Fruit fly (Drosophila melanogaster) whole organism, embryonic: ENCODE measurements around the gene CG12608.

Source experiments
- Adf1 ChIP-seq: fragments of 200-800 bp; sonication (Bioruptor generic); IDR thresholded peaks from 2 replicates; pipeline ENCODE4 v1.3.6; 2022; ENCODE audit warnings: missing biosample characterization, missing genetic modification characterization
- BtbVII ChIP-seq: fragments of 200-800 bp; sonication (Bioruptor generic); optimal IDR thresholded peaks from 3 replicates; lab custom pipeline; 2017; ENCODE audit warnings: missing biosample characterization, mild to moderate bottlenecking, missing genetic modification characterization
- CG12104 ChIP-seq: fragments of 200-800 bp; sonication (Bioruptor generic); optimal IDR thresholded peaks from 3 replicates; lab custom pipeline; 2016; ENCODE audit warnings: missing biosample characterization, missing genetic modification characterization
- CG14014 ChIP-seq: fragments of 200-800 bp; sonication (Bioruptor generic); IDR thresholded peaks from 2 replicates; pipeline ENCODE4 v1.3.6; 2022; ENCODE audit warnings: missing biosample characterization, missing genetic modification characterization
- CG15269 ChIP-seq: fragments of 200-800 bp; sonication (Bioruptor generic); optimal IDR thresholded peaks from 2 replicates; lab custom pipeline; 2018; ENCODE audit warnings: missing biosample characterization, mild to moderate bottlenecking, missing genetic modification characterization, moderate library complexity
- CG1603 ChIP-seq: fragments of 200-800 bp; sonication (Bioruptor generic); optimal IDR thresholded peaks from 2 replicates; lab custom pipeline; 2019; ENCODE audit warnings: missing biosample characterization, mild to moderate bottlenecking, missing genetic modification characterization, moderate library complexity
- CG17328 ChIP-seq: fragments of 200-800 bp; sonication (Bioruptor generic); IDR thresholded peaks from 2 replicates; pipeline ENCODE4 v1.3.6; 2022; ENCODE audit warnings: missing biosample characterization, missing genetic modification characterization
- CG17359 ChIP-seq: fragments of 200-800 bp; sonication (Bioruptor generic); optimal IDR thresholded peaks from 3 replicates; lab custom pipeline; 2018; ENCODE audit warnings: missing biosample characterization, mild to moderate bottlenecking, missing genetic modification characterization, moderate library complexity
- CG17612 ChIP-seq: fragments of 200-800 bp; sonication (Bioruptor generic); IDR thresholded peaks from 2 replicates; pipeline ENCODE4 v1.3.6; 2022; ENCODE audit warnings: missing biosample characterization, missing genetic modification characterization
- CG18476 ChIP-seq: fragments of 200-800 bp; sonication (Bioruptor generic); optimal IDR thresholded peaks from 2 replicates; lab custom pipeline; 2016; ENCODE audit warnings: missing biosample characterization, mild to moderate bottlenecking, missing genetic modification characterization
- CG18764 ChIP-seq: fragments of 200-800 bp; sonication (Bioruptor generic); optimal IDR thresholded peaks from 3 replicates; lab custom pipeline; 2016; ENCODE audit warnings: missing biosample characterization, missing genetic modification characterization
- CG2712 ChIP-seq: fragments of 200-800 bp; optimal IDR thresholded peaks from 3 replicates; lab custom pipeline; 2019; ENCODE audit warnings: missing biosample characterization, mild to moderate bottlenecking, missing genetic modification characterization, moderate library complexity
- CG3163 ChIP-seq: fragments of 200-800 bp; sonication (Bioruptor generic); optimal IDR thresholded peaks from 3 replicates; lab custom pipeline; 2016; ENCODE audit warnings: missing biosample characterization, missing genetic modification characterization
- CG32532 ChIP-seq: fragments of 200-800 bp; sonication (Bioruptor generic); IDR thresholded peaks from 2 replicates; pipeline ENCODE4 v1.3.6; 2022; ENCODE audit warnings: missing biosample characterization, missing genetic modification characterization
- CG3281 ChIP-seq: fragments of 200-800 bp; sonication (Bioruptor generic); optimal IDR thresholded peaks from 3 replicates; lab custom pipeline; 2017; ENCODE audit warnings: missing biosample characterization, mild to moderate bottlenecking, missing genetic modification characterization
- CG43689 ChIP-seq: fragments of 200-800 bp; sonication (Bioruptor generic); IDR thresholded peaks from 2 replicates; pipeline ENCODE4 v1.3.6; 2022; ENCODE audit warnings: missing biosample characterization, missing genetic modification characterization
- CG4707 ChIP-seq: fragments of 200-800 bp; sonication (Bioruptor generic); optimal IDR thresholded peaks from 2 replicates; lab custom pipeline; 2018; ENCODE audit warnings: missing biosample characterization, mild to moderate bottlenecking, missing genetic modification characterization, moderate library complexity
- CG6813 ChIP-seq: fragments of 200-800 bp; sonication (Bioruptor generic); optimal IDR thresholded peaks from 2 replicates; lab custom pipeline; 2017; ENCODE audit warnings: missing biosample characterization, missing genetic modification characterization, mild to moderate bottlenecking, moderate library complexity, missing genetic modification reagents
- CG8944 ChIP-seq: fragments of 200-800 bp; sonication (Bioruptor generic); optimal IDR thresholded peaks from 3 replicates; lab custom pipeline; 2016; ENCODE audit warnings: missing biosample characterization, missing genetic modification characterization
- CG9797 ChIP-seq: fragments of 200-800 bp; sonication (Bioruptor generic); optimal IDR thresholded peaks from 3 replicates; lab custom pipeline; 2018; ENCODE audit warnings: missing biosample characterization, mild to moderate bottlenecking, missing genetic modification characterization
- Dbx ChIP-seq: fragments of 200-800 bp; sonication (Bioruptor generic); IDR thresholded peaks from 3 replicates; pipeline ENCODE4 v1.3.6; 2022; ENCODE audit warnings: missing biosample characterization, missing genetic modification characterization
- Dref ChIP-seq: fragments of 200-800 bp; sonication (Bioruptor generic); IDR thresholded peaks from 2 replicates; pipeline ENCODE4 v1.3.6; 2022; ENCODE audit warnings: missing biosample characterization, missing genetic modification characterization
- E2f1 ChIP-seq: fragments of 200-800 bp; sonication (Bioruptor generic); IDR thresholded peaks from 2 replicates; pipeline ENCODE4 v1.3.6; 2022; ENCODE audit warnings: missing biosample characterization, missing genetic modification characterization
- HLH3B ChIP-seq: fragments of 200-800 bp; sonication (Bioruptor generic); IDR thresholded peaks from 2 replicates; pipeline ENCODE4 v1.3.6; 2022; ENCODE audit warnings: missing biosample characterization, missing genetic modification characterization
- HLH4C ChIP-seq: fragments of 200-800 bp; sonication (Bioruptor generic); IDR thresholded peaks from 3 replicates; pipeline ENCODE4 v1.3.6; 2022; ENCODE audit warnings: missing biosample characterization, missing genetic modification characterization; ENCODE audit not compliant: partially characterized antibody
- Hr78 ChIP-seq, 2 experiments: fragments of 200-800 bp in 1 of 2; fragments of >200 bp in 1 of 2; sonication (Bioruptor generic) in 1 of 2; optimal IDR thresholded peaks; 2 replicates each; lab custom pipeline; 2017 to 2019; ENCODE audit warnings: missing biosample characterization in 2 of 2, missing genetic modification characterization in 2 of 2, mild to moderate bottlenecking in 1 of 2, moderate library complexity in 1 of 2
- MTF-1 ChIP-seq: fragments of 200-800 bp; sonication (Bioruptor generic); optimal IDR thresholded peaks from 2 replicates; lab custom pipeline; 2018; ENCODE audit warnings: missing biosample characterization, mild to moderate bottlenecking, missing genetic modification characterization, borderline replicate concordance
- Scr ChIP-seq: fragments of 200-800 bp; sonication (Bioruptor generic); IDR thresholded peaks from 2 replicates; pipeline ENCODE4 v1.3.6; 2022; ENCODE audit warnings: missing biosample characterization, missing genetic modification characterization; ENCODE audit not compliant: partially characterized antibody
- Sry-δ ChIP-seq: fragments of 200-800 bp; sonication (Bioruptor generic); optimal IDR thresholded peaks from 2 replicates; lab custom pipeline; 2016; ENCODE audit warnings: missing biosample characterization, missing genetic modification characterization
- ara ChIP-seq: fragments of 200-800 bp; sonication (Bioruptor generic); IDR thresholded peaks from 2 replicates; pipeline ENCODE4 v1.3.6; 2022; ENCODE audit warnings: missing biosample characterization, missing genetic modification characterization
- chm ChIP-seq: fragments of 200-800 bp; sonication (Bioruptor generic); IDR thresholded peaks from 2 replicates; pipeline ENCODE4 v1.3.6; 2022; ENCODE audit warnings: missing biosample characterization, missing genetic modification characterization
- crc ChIP-seq: fragments of 200-800 bp; sonication (Bioruptor generic); optimal IDR thresholded peaks from 2 replicates; lab custom pipeline; 2016; ENCODE audit warnings: missing biosample characterization, missing genetic modification characterization
- da ChIP-seq: fragments of 200-800 bp; sonication (Bioruptor generic); optimal IDR thresholded peaks from 2 replicates; lab custom pipeline; 2016; ENCODE audit warnings: missing biosample characterization, missing genetic modification characterization
- dimm ChIP-seq: fragments of 200-800 bp; sonication (Bioruptor generic); IDR thresholded peaks from 2 replicates; pipeline ENCODE4 v1.3.6; 2022; ENCODE audit warnings: missing biosample characterization, missing genetic modification characterization
- eve ChIP-seq, 2 experiments: fragments of >200 bp; optimal IDR thresholded peaks; 2 replicates each; lab custom pipeline; 2017; ENCODE audit warnings: missing biosample characterization in 2 of 2, missing genetic modification characterization in 2 of 2
- exex ChIP-seq: fragments of 200-800 bp; sonication (Bioruptor generic); optimal IDR thresholded peaks from 4 replicates; lab custom pipeline; 2018; ENCODE audit warnings: missing biosample characterization, mild to moderate bottlenecking, missing genetic modification characterization, moderate library complexity
- gfzf ChIP-seq: fragments of 200-800 bp; sonication (Bioruptor generic); optimal IDR thresholded peaks from 2 replicates; lab custom pipeline; 2016; ENCODE audit warnings: missing biosample characterization, mild to moderate bottlenecking, missing genetic modification characterization, moderate library complexity
- grn ChIP-seq: fragments of 200-800 bp; sonication (Bioruptor generic); optimal IDR thresholded peaks from 3 replicates; lab custom pipeline; 2017; ENCODE audit warnings: missing biosample characterization, missing genetic modification characterization
- klu ChIP-seq: fragments of 200-800 bp; sonication (Bioruptor generic); IDR thresholded peaks from 2 replicates; pipeline ENCODE4 v1.3.6; 2022; ENCODE audit warnings: missing biosample characterization, missing genetic modification characterization
- lab ChIP-seq: fragments of 200-800 bp; sonication (Bioruptor generic); optimal IDR thresholded peaks from 3 replicates; lab custom pipeline; 2017; ENCODE audit warnings: missing biosample characterization, missing genetic modification characterization, mild to moderate bottlenecking, moderate library complexity, missing genetic modification reagents
- lmd ChIP-seq: fragments of 200-800 bp; sonication (Bioruptor generic); IDR thresholded peaks from 2 replicates; pipeline ENCODE4 v1.3.6; 2022; ENCODE audit warnings: missing biosample characterization, missing genetic modification characterization
- lov ChIP-seq, 2 experiments: fragments of 200-800 bp in 1 of 2; fragments of >200 bp in 1 of 2; sonication (Bioruptor generic) in 1 of 2; IDR thresholded peaks in 1 of 2; optimal IDR thresholded peaks in 1 of 2; 2 replicates in 1 of 2; 3 replicates in 1 of 2; pipeline versions ENCODE4 v1.3.6 to Lab custom; 2017 to 2022; ENCODE audit warnings: missing biosample characterization in 1 of 2, missing genetic modification characterization in 1 of 2
- mam ChIP-seq: fragments of 200-800 bp; sonication (Bioruptor generic); optimal IDR thresholded peaks from 3 replicates; lab custom pipeline; 2016; ENCODE audit warnings: missing biosample characterization, missing genetic modification characterization
- nom ChIP-seq: fragments of 200-800 bp; sonication (Bioruptor generic); optimal IDR thresholded peaks from 2 replicates; lab custom pipeline; 2017; ENCODE audit warnings: missing biosample characterization, missing genetic modification characterization, mild to moderate bottlenecking, moderate library complexity, missing genetic modification reagents
- peb ChIP-seq: fragments of 200-800 bp; sonication (Bioruptor generic); IDR thresholded peaks from 2 replicates; pipeline ENCODE4 v1.3.6; 2022; ENCODE audit warnings: missing biosample characterization, missing genetic modification characterization
- sens ChIP-seq: fragments of 200-800 bp; sonication (Bioruptor generic); peaks from one replicate; lab custom pipeline; 2016; ENCODE audit warnings: missing biosample characterization, missing genetic modification characterization
- seq ChIP-seq: fragments of 200-800 bp; sonication (Bioruptor generic); IDR thresholded peaks from 2 replicates; pipeline ENCODE4 v1.3.6; 2022; ENCODE audit warnings: missing biosample characterization, missing genetic modification characterization
- sim ChIP-seq: fragments of 200-800 bp; sonication (Bioruptor generic); IDR thresholded peaks from 2 replicates; pipeline ENCODE4 v1.3.6; 2022; ENCODE audit warnings: missing biosample characterization, missing genetic modification characterization
- unpg ChIP-seq: fragments of 200-800 bp; sonication (Bioruptor generic); optimal IDR thresholded peaks from 3 replicates; lab custom pipeline; 2018; ENCODE audit warnings: missing biosample characterization, mild to moderate bottlenecking, missing genetic modification characterization, moderate library complexity
- vvl ChIP-seq: fragments of 200-800 bp; sonication (Bioruptor generic); IDR thresholded peaks from 2 replicates; pipeline ENCODE4 v1.3.6; 2022; ENCODE audit warnings: missing biosample characterization, missing genetic modification characterization
- zen ChIP-seq: fragments of 200-800 bp; sonication (Bioruptor generic); optimal IDR thresholded peaks from 3 replicates; lab custom pipeline; 2018; ENCODE audit warnings: missing biosample characterization, mild to moderate bottlenecking, missing genetic modification characterization, moderate library complexity

CG12608 gene

dm6 chrX:15319290-15319689 lies 25.1 kb downstream of the CG12608 start, which contains the start of gene Top1 (continued):
- no peak for TF ChIP-seq CG3281
- peak; percentile 31 for TF ChIP-seq Adf1
- no peak for TF ChIP-seq CG17328 (GFP tag; lab: Robert Waterston, UW)
- no peak for TF ChIP-seq CG15269 (tag; lab: Kevin White, UChicago)
- no peak for TF ChIP-seq CG43689
- TF ChIP-seq CG9797 (GFP tag; lab: Kevin White, UChicago) = peak; percentile 75
- no peak for TF ChIP-seq dimm (GFP tag; lab: Robert Waterston, UW)
- peak; percentile 96 for TF ChIP-seq Dref (GFP tag; lab: Robert Waterston, UW)
- TF ChIP-seq CG6813 (GFP tag; lab: Kevin White, UChicago) = no peak
- no peak for TF ChIP-seq crc
- no peak for TF ChIP-seq seq
- no peak for TF ChIP-seq CG3163
- no peak for TF ChIP-seq HLH3B (GFP tag; lab: Robert Waterston, UW)
- TF ChIP-seq sens (GFP tag; lab: Kevin White, UChicago) = peak; percentile 76
- TF ChIP-seq E2f1 (GFP tag; lab: Robert Waterston, UW) = no peak
- no peak for TF ChIP-seq exex (tag; lab: Kevin White, UChicago)
- TF ChIP-seq Hr78 (GFP tag; optimal IDR thresholded peaks at IDR 0.05; lab: Kevin White, UChicago) = no peak
- TF ChIP-seq vvl (GFP tag; lab: Robert Waterston, UW) = no peak
- TF ChIP-seq CG14014 (GFP tag; lab: Robert Waterston, UW) = peak; percentile 13; the same call in 1 of the 2 replicates
- TF ChIP-seq sim (GFP tag; lab: Robert Waterston, UW) = no peak
- peak; percentile 18 for TF ChIP-seq CG12104 (GFP tag; lab: Kevin White, UChicago)
- TF ChIP-seq peb (GFP tag; lab: Robert Waterston, UW) = no peak
- TF ChIP-seq Sry-δ (GFP tag; lab: Kevin White, UChicago) = peak; percentile 85
- TF ChIP-seq nom (GFP tag; lab: Kevin White, UChicago) = peak; percentile 5
- TF ChIP-seq CG4707 (GFP tag; lab: Kevin White, UChicago) = no peak
- TF ChIP-seq unpg (GFP tag; lab: Kevin White, UChicago) = no peak
- TF ChIP-seq zen (tag; lab: Kevin White, UChicago) = no peak
- TF ChIP-seq CG18764 (GFP tag; lab: Kevin White, UChicago) = no peak
- TF ChIP-seq BtbVII = no peak
- TF ChIP-seq gfzf = peak; percentile 66
- TF ChIP-seq CG17359 (tag; lab: Kevin White, UChicago) = peak; percentile 9
- TF ChIP-seq ara = no peak
- no peak for TF ChIP-seq CG8944 (GFP tag; lab: Kevin White, UChicago)
- no peak for TF ChIP-seq CG17612
- no peak for TF ChIP-seq eve (GFP tag; optimal IDR thresholded peaks at IDR 0.05; lab: Kevin White, UChicago)
- TF ChIP-seq CG18476 (GFP tag; lab: Kevin White, UChicago) = no peak
- TF ChIP-seq klu (GFP tag; lab: Robert Waterston, UW) = no peak
- TF ChIP-seq mam (GFP tag; lab: Kevin White, UChicago) = peak; percentile 64
- TF ChIP-seq CG1603 = peak; percentile 72
- TF ChIP-seq lab (GFP tag; lab: Kevin White, UChicago) = peak; percentile 64
- TF ChIP-seq grn (GFP tag; lab: Kevin White, UChicago) = peak; percentile 36
- TF ChIP-seq CG32532 (GFP tag; lab: Robert Waterston, UW) = peak; percentile 65
- 0 out of 2 replicates have a peak, but pooled peaks have one; percentile 8 for TF ChIP-seq chm
- TF ChIP-seq HLH4C (GFP tag; lab: Robert Waterston, UW) = peak; percentile 94
- TF ChIP-seq Scr (GFP tag; lab: Robert Waterston, UW) = peak; percentile 92
- TF ChIP-seq lmd (GFP tag; lab: Robert Waterston, UW) = peak; percentile 21; the same call in 1 of the 2 replicates
- peak; percentile 37 for TF ChIP-seq CG2712 (tag; lab: Kevin White, UChicago)
- no peak for TF ChIP-seq da (GFP tag; lab: Kevin White, UChicago)
- peak; percentile 68; the same call in 2 of the 3 replicates for TF ChIP-seq Dbx (GFP tag; lab: Robert Waterston, UW)
- TF ChIP-seq lov (optimal IDR thresholded peaks at IDR 0.05; lab: Kevin White, UChicago) = no peak
- TF ChIP-seq lov (GFP tag; IDR thresholded peaks at IDR 0.05; lab: Robert Waterston, UW) = no peak
- no peak for TF ChIP-seq MTF-1 (GFP tag; lab: Kevin White, UChicago)
